Fruit fly (Drosophila melanogaster) whole organism, embryonic: ENCODE measurements around the gene Nrd1.

ENCODE experiments used
- CG1024 ChIP-seq: fragments of 200-800 bp; sonication (Bioruptor generic); IDR thresholded peaks from 2 replicates; pipeline ENCODE4 v1.3.6; 2022; ENCODE audit warnings: missing biosample characterization, missing genetic modification characterization
- CG10274 ChIP-seq: fragments of 200-800 bp; sonication (Bioruptor generic); optimal IDR thresholded peaks from 3 replicates; lab custom pipeline; 2017; ENCODE audit warnings: missing biosample characterization, mild to moderate bottlenecking, missing genetic modification characterization
- CG10654 ChIP-seq: fragments of 200-800 bp; sonication (Bioruptor generic); optimal IDR thresholded peaks from 2 replicates; lab custom pipeline; 2016; ENCODE audit warnings: missing biosample characterization, missing genetic modification characterization
- CG12071 ChIP-seq: fragments of 200-800 bp; sonication (Bioruptor generic); optimal IDR thresholded peaks from 3 replicates; lab custom pipeline; 2018; ENCODE audit warnings: missing biosample characterization, mild to moderate bottlenecking, missing genetic modification characterization
- CG12219 ChIP-seq: fragments of 200-800 bp; sonication (Bioruptor generic); optimal IDR thresholded peaks from 3 replicates; lab custom pipeline; 2018; ENCODE audit warnings: missing biosample characterization, mild to moderate bottlenecking, missing genetic modification characterization
- CG12236 ChIP-seq: fragments of 200-800 bp; sonication (Bioruptor generic); optimal IDR thresholded peaks from 2 replicates; lab custom pipeline; 2016; ENCODE audit warnings: missing biosample characterization, missing genetic modification characterization
- CG13894 ChIP-seq: fragments of 200-800 bp; sonication (Bioruptor generic); optimal IDR thresholded peaks from 3 replicates; lab custom pipeline; 2018; ENCODE audit warnings: missing biosample characterization, mild to moderate bottlenecking, missing genetic modification characterization, moderate library complexity
- CG16813 ChIP-seq: fragments of 200-800 bp; sonication (Bioruptor generic); IDR thresholded peaks from 3 replicates; pipeline ENCODE4 v1.3.6; 2022; ENCODE audit warnings: missing biosample characterization, missing genetic modification characterization; ENCODE audit not compliant: partially characterized antibody
- CG17802 ChIP-seq: fragments of 200-800 bp; sonication (Bioruptor generic); optimal IDR thresholded peaks from 2 replicates; lab custom pipeline; 2018; ENCODE audit warnings: missing biosample characterization, mild to moderate bottlenecking, missing genetic modification characterization, moderate library complexity
- CG17829 ChIP-seq: fragments of 200-800 bp; optimal IDR thresholded peaks from 2 replicates; lab custom pipeline; 2019; ENCODE audit warnings: missing biosample characterization, mild to moderate bottlenecking, missing genetic modification characterization, moderate library complexity
- CG1792 ChIP-seq: fragments of 200-800 bp; sonication (Bioruptor generic); optimal IDR thresholded peaks from 2 replicates; lab custom pipeline; 2016; ENCODE audit warnings: missing biosample characterization, missing genetic modification characterization
- CG32767 ChIP-seq: fragments of 200-800 bp; sonication (Bioruptor generic); IDR thresholded peaks from 2 replicates; pipeline ENCODE4 v1.3.6; 2022; ENCODE audit warnings: missing biosample characterization, missing genetic modification characterization
- CG32772 ChIP-seq: fragments of 200-800 bp; sonication (Bioruptor generic); IDR thresholded peaks from 2 replicates; pipeline ENCODE4 v1.3.6; 2022; ENCODE audit warnings: missing biosample characterization, missing genetic modification characterization
- CG4730 ChIP-seq: fragments of 200-800 bp; sonication (Bioruptor generic); IDR thresholded peaks from 2 replicates; pipeline ENCODE4 v1.3.6; 2022; ENCODE audit warnings: missing biosample characterization, missing genetic modification characterization
- CG6765 ChIP-seq: fragments of 200-800 bp; sonication (Bioruptor generic); optimal IDR thresholded peaks from 3 replicates; lab custom pipeline; 2017; ENCODE audit warnings: missing biosample characterization, mild to moderate bottlenecking, missing genetic modification characterization
- CG7963 ChIP-seq: fragments of 200-800 bp; sonication (Bioruptor generic); IDR thresholded peaks from 3 replicates; pipeline ENCODE4 v1.3.6; 2022; ENCODE audit warnings: missing biosample characterization, missing genetic modification characterization; ENCODE audit not compliant: partially characterized antibody
- CG7987 ChIP-seq: fragments of 200-800 bp; sonication (Bioruptor generic); optimal IDR thresholded peaks from 2 replicates; lab custom pipeline; 2018; ENCODE audit warnings: missing biosample characterization, mild to moderate bottlenecking, missing genetic modification characterization, moderate library complexity
- CG8281 ChIP-seq: fragments of 200-800 bp; sonication (Bioruptor generic); optimal IDR thresholded peaks from 2 replicates; lab custom pipeline; 2018; ENCODE audit warnings: missing biosample characterization, mild to moderate bottlenecking, missing genetic modification characterization, moderate library complexity
- CG9797 ChIP-seq: fragments of 200-800 bp; sonication (Bioruptor generic); optimal IDR thresholded peaks from 3 replicates; lab custom pipeline; 2018; ENCODE audit warnings: missing biosample characterization, mild to moderate bottlenecking, missing genetic modification characterization
- CkIIα-i1 ChIP-seq: fragments of 200-800 bp; sonication (Bioruptor generic); IDR thresholded peaks from 2 replicates; pipeline ENCODE4 v1.3.6; 2022; ENCODE audit warnings: missing biosample characterization, missing genetic modification characterization
- CoRest ChIP-seq: fragments of 200-800 bp; sonication (Bioruptor generic); optimal IDR thresholded peaks from 3 replicates; lab custom pipeline; 2018; ENCODE audit warnings: missing biosample characterization, mild to moderate bottlenecking, missing genetic modification characterization, moderate library complexity
- Deaf1 ChIP-seq: fragments of 200-800 bp; optimal IDR thresholded peaks from 3 replicates; lab custom pipeline; 2019; ENCODE audit warnings: missing biosample characterization, mild to moderate bottlenecking, missing genetic modification characterization, moderate library complexity
- ERR ChIP-seq: fragments of 200-800 bp; sonication (Bioruptor generic); optimal IDR thresholded peaks from 2 replicates; lab custom pipeline; 2016; ENCODE audit warnings: missing biosample characterization, missing genetic modification characterization
- Fer3 ChIP-seq: fragments of 200-800 bp; sonication (Bioruptor generic); optimal IDR thresholded peaks from 2 replicates; lab custom pipeline; 2018; ENCODE audit warnings: missing biosample characterization, mild to moderate bottlenecking, missing genetic modification characterization, moderate library complexity
- HLH4C ChIP-seq: fragments of 200-800 bp; sonication (Bioruptor generic); IDR thresholded peaks from 3 replicates; pipeline ENCODE4 v1.3.6; 2022; ENCODE audit warnings: missing biosample characterization, missing genetic modification characterization; ENCODE audit not compliant: partially characterized antibody
- Mes4 ChIP-seq: fragments of 200-800 bp; sonication (Bioruptor generic); optimal IDR thresholded peaks from 2 replicates; lab custom pipeline; 2016; ENCODE audit warnings: missing biosample characterization, missing genetic modification characterization
- Neu2 ChIP-seq: fragments of 200-800 bp; sonication (Bioruptor generic); optimal IDR thresholded peaks from 3 replicates; lab custom pipeline; 2016; ENCODE audit warnings: missing biosample characterization, missing genetic modification characterization, borderline replicate concordance
- PHDP ChIP-seq: fragments of 200-800 bp; sonication (Bioruptor generic); optimal IDR thresholded peaks from 3 replicates; lab custom pipeline; 2018; ENCODE audit warnings: missing biosample characterization, mild to moderate bottlenecking, missing genetic modification characterization, moderate library complexity
- Scr ChIP-seq: fragments of 200-800 bp; sonication (Bioruptor generic); IDR thresholded peaks from 2 replicates; pipeline ENCODE4 v1.3.6; 2022; ENCODE audit warnings: missing biosample characterization, missing genetic modification characterization; ENCODE audit not compliant: partially characterized antibody
- Spps ChIP-seq: fragments of 200-800 bp; sonication (Bioruptor generic); optimal IDR thresholded peaks from 2 replicates; lab custom pipeline; 2018; ENCODE audit warnings: missing biosample characterization, mild to moderate bottlenecking, missing genetic modification characterization
- Trl ChIP-seq, 3 experiments: fragments of >200 bp in 2 of 3; fragments of 200-800 bp in 1 of 3; sonication (Bioruptor generic) in 1 of 3; optimal IDR thresholded peaks; 2 replicates in 1 of 3; 3 replicates in 2 of 3; lab custom pipeline; 2016 to 2017; ENCODE audit warnings: missing biosample characterization in 1 of 3, missing genetic modification characterization in 1 of 3
- aop ChIP-seq: fragments of 200-800 bp; sonication (Bioruptor generic); IDR thresholded peaks from 2 replicates; pipeline ENCODE4 v1.3.6; 2022; ENCODE audit warnings: missing biosample characterization, missing genetic modification characterization
- ash1 ChIP-seq: fragments of 200-800 bp; sonication (Bioruptor generic); optimal IDR thresholded peaks from 2 replicates; lab custom pipeline; 2018; ENCODE audit warnings: missing biosample characterization, mild to moderate bottlenecking, missing genetic modification characterization
- br ChIP-seq: fragments of >200 bp; optimal IDR thresholded peaks from 2 replicates; lab custom pipeline; 2017
- cad ChIP-seq: fragments of >200 bp; optimal IDR thresholded peaks from 2 replicates; lab custom pipeline; 2017; ENCODE audit warnings: missing biosample characterization, missing genetic modification characterization
- cato ChIP-seq: fragments of 200-800 bp; sonication (Bioruptor generic); optimal IDR thresholded peaks from 2 replicates; lab custom pipeline; 2016; ENCODE audit warnings: missing biosample characterization, missing genetic modification characterization, borderline replicate concordance
- caup ChIP-seq: fragments of 200-800 bp; sonication (Bioruptor generic); optimal IDR thresholded peaks from 3 replicates; lab custom pipeline; 2017; ENCODE audit warnings: missing biosample characterization, mild to moderate bottlenecking, missing genetic modification characterization, moderate library complexity; ENCODE audit not compliant: severe bottlenecking
- chif ChIP-seq, 2 experiments: fragments of 200-800 bp; sonication (Bioruptor generic); optimal IDR thresholded peaks; 3 replicates each; lab custom pipeline; 2016; ENCODE audit warnings: missing biosample characterization in 2 of 2, missing genetic modification characterization in 2 of 2
- chn ChIP-seq: fragments of 200-800 bp; sonication (Bioruptor generic); optimal IDR thresholded peaks from 2 replicates; lab custom pipeline; 2016; ENCODE audit warnings: missing biosample characterization, missing genetic modification characterization
- crol ChIP-seq: fragments of 200-800 bp; sonication (Bioruptor generic); IDR thresholded peaks from 2 replicates; pipeline ENCODE4 v1.3.6; 2022; ENCODE audit warnings: missing biosample characterization, missing genetic modification characterization
- crp ChIP-seq, 2 experiments: fragments of 200-800 bp; sonication (Bioruptor generic); optimal IDR thresholded peaks; 2 replicates in 1 of 2; 3 replicates in 1 of 2; lab custom pipeline; 2017; ENCODE audit warnings: missing biosample characterization in 2 of 2, missing genetic modification characterization in 2 of 2, mild to moderate bottlenecking in 1 of 2, moderate library complexity in 1 of 2
- en ChIP-seq: fragments of 200-800 bp; sonication (Bioruptor generic); optimal IDR thresholded peaks from 2 replicates; lab custom pipeline; 2016; ENCODE audit warnings: missing biosample characterization, missing genetic modification characterization
- exex ChIP-seq: fragments of 200-800 bp; sonication (Bioruptor generic); optimal IDR thresholded peaks from 4 replicates; lab custom pipeline; 2018; ENCODE audit warnings: missing biosample characterization, mild to moderate bottlenecking, missing genetic modification characterization, moderate library complexity
- gem ChIP-seq: fragments of 200-800 bp; sonication (Bioruptor generic); optimal IDR thresholded peaks from 2 replicates; lab custom pipeline; 2019; ENCODE audit warnings: missing biosample characterization, mild to moderate bottlenecking, missing genetic modification characterization, moderate library complexity
- hth ChIP-seq: fragments of >200 bp; optimal IDR thresholded peaks from 2 replicates; lab custom pipeline; 2017; ENCODE audit warnings: inconsistent platforms
- mirr ChIP-seq: fragments of 200-800 bp; sonication (Bioruptor generic); optimal IDR thresholded peaks from 3 replicates; lab custom pipeline; 2018; ENCODE audit warnings: missing biosample characterization, mild to moderate bottlenecking, missing genetic modification characterization
- rib ChIP-seq: fragments of 200-800 bp; sonication (Bioruptor generic); IDR thresholded peaks from 2 replicates; pipeline ENCODE4 v1.3.6; 2022; ENCODE audit warnings: missing biosample characterization, missing genetic modification characterization
- scrt ChIP-seq: fragments of 200-800 bp; sonication (Bioruptor generic); optimal IDR thresholded peaks from 2 replicates; lab custom pipeline; 2018; ENCODE audit warnings: missing biosample characterization, mild to moderate bottlenecking, missing genetic modification characterization, moderate library complexity
- sob ChIP-seq: fragments of 200-800 bp; sonication (Bioruptor generic); IDR thresholded peaks from 2 replicates; pipeline ENCODE4 v1.3.6; 2022; ENCODE audit warnings: missing biosample characterization, missing genetic modification characterization
- stc ChIP-seq: fragments of 200-800 bp; sonication (Bioruptor generic); IDR thresholded peaks from 2 replicates; pipeline ENCODE4 v1.3.6; 2022; ENCODE audit warnings: missing biosample characterization, missing genetic modification characterization
- zfh2 ChIP-seq: fragments of 200-800 bp; sonication (Bioruptor generic); optimal IDR thresholded peaks from 2 replicates; lab custom pipeline; 2016; ENCODE audit warnings: missing biosample characterization, missing genetic modification characterization

Nrd1 gene

DNA sequence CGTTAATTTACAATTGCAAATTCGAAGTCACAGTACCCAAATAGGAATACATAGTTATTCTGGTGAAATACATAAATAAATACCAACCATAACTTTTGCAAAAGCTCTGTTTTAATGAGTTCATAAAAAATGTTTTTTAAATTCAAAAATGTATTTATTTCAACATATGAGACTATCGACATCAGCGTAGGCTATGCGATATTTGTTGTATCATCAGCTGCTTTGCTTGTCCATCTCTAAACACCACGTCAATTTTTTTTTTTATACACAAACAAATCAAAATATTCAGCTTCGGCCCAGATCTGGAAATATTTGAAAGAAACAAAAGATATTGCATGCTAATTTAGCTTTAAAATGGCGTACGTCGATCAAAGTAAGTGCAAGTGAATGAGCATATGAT is 19.4 kb upstream of the Nrd1 start, which contains the start of gene CG1840 (continued):
- TF ChIP-seq Fer3 (tag; lab: Kevin White, UChicago) (peak; percentile 13), mirr (no peak), CG17802 (tag; lab: Kevin White, UChicago) (no peak), CG9797 (GFP tag; lab: Kevin White, UChicago) (no peak), CG10654 (GFP tag; lab: Kevin White, UChicago) (no peak), CoRest (tag; lab: Kevin White, UChicago) (no peak), hth (lab: Kevin White, UChicago) (no peak), crol (no peak), HLH4C (GFP tag; lab: Robert Waterston, UW) (peak; percentile 51; the same call in 2 of the 3 replicates), aop (GFP tag; lab: Robert Waterston, UW) (no peak), CG16813 (peak; percentile 65), CG4730 (no peak), CG32772 (peak; percentile 59; the same call in 1 of the 2 replicates), CG12236 (GFP tag; lab: Kevin White, UChicago) (no peak), en (GFP tag; lab: Kevin White, UChicago) (no peak), sob (no peak), CkIIα-i1 (no peak), ERR (no peak), chif (GFP tag; optimal IDR thresholded peaks at IDR 0.05; lab: Kevin White, UChicago) (no peak), Trl (optimal IDR thresholded peaks at IDR 0.05; lab: Kevin White, UChicago) (no peak), Trl (GFP tag; optimal IDR thresholded peaks at IDR 0.05; lab: Kevin White, UChicago) (no peak), scrt (GFP tag; lab: Kevin White, UChicago) (no peak), chn (no peak), Spps (no peak), cato (GFP tag; lab: Kevin White, UChicago) (no peak), gem (tag; lab: Kevin White, UChicago) (no peak), rib (GFP tag; lab: Robert Waterston, UW) (no peak), PHDP (peak; percentile 0), CG1792 (GFP tag; lab: Kevin White, UChicago) (no peak), Deaf1 (tag; lab: Kevin White, UChicago) (peak; percentile 2), CG8281 (no peak), cad (GFP tag; lab: Kevin White, UChicago) (no peak), zfh2 (GFP tag; lab: Kevin White, UChicago) (peak; percentile 1), CG17829 (tag; lab: Kevin White, UChicago) (no peak), crp (GFP tag; optimal IDR thresholded peaks at IDR 0.05; lab: Kevin White, UChicago) (peak in 1 of 2 experiments; percentile 79), CG10274 (GFP tag; lab: Kevin White, UChicago) (no peak), Neu2 (no peak), CG12071 (GFP tag; lab: Kevin White, UChicago) (no peak), exex (no peak), CG6765 (GFP tag; lab: Kevin White, UChicago) (no peak), CG12219 (GFP tag; lab: Kevin White, UChicago) (no peak), CG13894 (peak; percentile 28), CG7987 (GFP tag; lab: Kevin White, UChicago) (no peak), CG1024 (no peak), stc (GFP tag; lab: Robert Waterston, UW) (no peak), Mes4 (GFP tag; lab: Kevin White, UChicago) (no peak), CG7963 (GFP tag; lab: Robert Waterston, UW) (peak; percentile 55; the same call in 2 of the 3 replicates), Scr (GFP tag; lab: Robert Waterston, UW) (peak; percentile 81), CG32767 (no peak), br (no peak), ash1 (GFP tag; lab: Kevin White, UChicago) (no peak), caup (no peak)
